Worm (Caenorhabditis elegans): Measurements from ENCODE around the gene pkd-2.

pkd-2 gene

ce11 chrIV:15235856-15236255, 1.1 kb upstream of the pkd-2 start, which contains the start of gene lgc-52:
TSS of gene lgc-52 (plus strand) at chrIV:15236123.
- peak; percentile 71 for TF ChIP-seq unc-42 (tag; optimal IDR thresholded peaks at IDR 0.05)
- no peak for TF ChIP-seq gmeb-2 (tag; optimal IDR thresholded peaks at IDR 0.05)

DNA sequence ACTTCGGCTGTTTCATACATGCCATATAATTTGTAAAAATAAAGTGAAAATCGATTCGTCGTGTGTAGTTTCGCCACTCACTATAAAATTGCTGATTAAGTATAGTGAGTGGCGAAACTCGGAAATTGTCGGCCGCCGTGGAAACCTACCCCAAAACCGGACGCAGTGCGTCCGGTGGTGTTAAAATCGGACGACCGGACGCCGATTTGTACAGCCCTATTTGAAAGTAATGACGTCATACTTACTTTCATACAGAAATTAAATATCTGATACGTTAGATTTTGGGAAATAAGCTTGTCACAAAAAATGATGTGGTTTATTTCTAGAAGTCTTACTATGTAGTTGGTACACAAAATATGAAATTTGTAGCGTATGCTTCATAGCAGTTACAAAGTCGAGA, 521 bp downstream of the pkd-2 start:
- no peak for TF ChIP-seq ttx-3 (tag; optimal IDR thresholded peaks at IDR 0.05)
- TF ChIP-seq pqm-1 (tag; optimal IDR thresholded peaks at IDR 0.05): no peak
- TF ChIP-seq fkh-6 (tag; optimal IDR thresholded peaks at IDR 0.05): no peak
- TF ChIP-seq ceh-31 (tag; optimal IDR thresholded peaks at IDR 0.05): no peak
- no peak for TF ChIP-seq unc-55 (GFP tag; optimal IDR thresholded peaks at IDR 0.05)
- no peak for TF ChIP-seq ceh-6 (GFP tag; optimal IDR thresholded peaks at IDR 0.05)
- no peak for TF ChIP-seq nhr-11 (tag; optimal IDR thresholded peaks at IDR 0.05)
- TF ChIP-seq tbx-2 (tag; optimal IDR thresholded peaks at IDR 0.05): no peak
- no peak for TF ChIP-seq hlh-15 (tag; optimal IDR thresholded peaks at IDR 0.05)
- no peak for TF ChIP-seq hlh-6 (tag; optimal IDR thresholded peaks at IDR 0.05)
- no peak for TF ChIP-seq pag-3 (tag; optimal IDR thresholded peaks at IDR 0.05; ENCODE audit: borderline replicate concordance)
- no peak for TF ChIP-seq Y22D7AL.16 (tag; optimal IDR thresholded peaks at IDR 0.05)
- no peak for TF ChIP-seq pha-2 (tag; optimal IDR thresholded peaks at IDR 0.05)
- no peak for TF ChIP-seq pat-9 (tag; optimal IDR thresholded peaks at IDR 0.05)
- TF ChIP-seq ref-2 (tag; optimal IDR thresholded peaks at IDR 0.05): no peak
- no peak for TF ChIP-seq ceh-22 (tag; optimal IDR thresholded peaks at IDR 0.05)

DNA sequence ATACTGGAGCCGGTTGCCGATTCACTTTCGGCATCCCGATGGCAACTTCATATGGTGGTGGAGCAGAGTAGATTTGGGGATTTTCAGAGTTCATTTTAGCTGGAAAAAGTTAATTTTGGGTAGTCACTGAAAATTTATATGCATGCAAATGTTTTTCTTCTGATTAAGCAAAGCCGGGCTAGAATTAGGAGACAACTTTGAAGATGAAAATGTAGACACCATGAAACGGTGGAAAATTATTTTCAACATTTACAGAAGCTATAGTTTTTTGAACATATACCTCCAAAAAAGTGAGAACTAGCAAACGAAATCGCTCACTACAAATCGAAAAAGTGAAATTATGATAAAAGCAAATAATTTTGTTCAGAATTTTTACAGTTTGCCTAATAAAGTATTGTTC, 14.5 kb downstream of the pkd-2 start, which contains the start of gene Y40H7A.11:
TSS of gene Y40H7A.11 (minus strand) at position 101 of the 400 bp plus-strand sequence.
- TF ChIP-seq Y22D7AL.16 (tag; optimal IDR thresholded peaks at IDR 0.05) (no peak), pag-3 (tag; optimal IDR thresholded peaks at IDR 0.05; ENCODE audit: borderline replicate concordance) (no peak), unc-42 (tag; optimal IDR thresholded peaks at IDR 0.05) (no peak), dve-1 (tag; optimal IDR thresholded peaks at IDR 0.05) (no peak), ref-2 (tag; optimal IDR thresholded peaks at IDR 0.05) (no peak), ttx-3 (tag; optimal IDR thresholded peaks at IDR 0.05) (no peak), syd-9 (tag; optimal IDR thresholded peaks at IDR 0.05) (no peak), hlh-8 (tag; optimal IDR thresholded peaks at IDR 0.05) (no peak), fkh-6 (tag; optimal IDR thresholded peaks at IDR 0.05) (no peak), lim-6 (tag; optimal IDR thresholded peaks at IDR 0.05) (no peak), unc-55 (GFP tag; optimal IDR thresholded peaks at IDR 0.05) (no peak)

DNA sequence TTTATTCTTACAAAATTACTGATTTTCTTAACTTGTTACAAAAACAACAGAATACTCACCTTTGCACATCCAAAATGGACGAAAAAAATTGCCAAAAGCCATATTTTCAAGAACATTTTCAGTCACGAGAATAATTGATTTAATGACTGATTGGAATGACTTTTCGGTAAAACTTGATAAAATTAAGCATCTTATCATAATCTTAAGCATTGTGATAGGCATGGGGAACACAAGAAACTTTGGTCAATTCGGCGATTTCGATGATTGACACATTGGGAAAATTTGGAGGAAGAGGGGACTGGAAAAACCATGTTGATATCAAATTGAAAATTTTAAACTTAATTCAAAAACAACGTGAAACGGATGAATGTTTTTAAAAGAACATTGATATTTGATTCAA, 19.3 kb downstream of the pkd-2 start, which contains the start of gene Y40H7A.10:
TSS of gene Y40H7A.10 (minus strand) at position 128 of the 400 bp plus-strand sequence.
- no peak for TF ChIP-seq npax-4 (tag; optimal IDR thresholded peaks at IDR 0.05)
- no peak for TF ChIP-seq unc-55 (GFP tag; optimal IDR thresholded peaks at IDR 0.05)
- TF ChIP-seq ref-2 (tag; optimal IDR thresholded peaks at IDR 0.05): no peak
- TF ChIP-seq sox-2 (GFP tag; IDR thresholded peaks at IDR 0.05): no peak
- TF ChIP-seq unc-3 (GFP tag; conservative IDR thresholded peaks at IDR 0.05): no peak
- TF ChIP-seq unc-3 (tag; optimal IDR thresholded peaks at IDR 0.05): no peak
- no peak for TF ChIP-seq nhr-11 (tag; optimal IDR thresholded peaks at IDR 0.05)
- no peak for TF ChIP-seq pqm-1 (tag; optimal IDR thresholded peaks at IDR 0.05)

DNA sequence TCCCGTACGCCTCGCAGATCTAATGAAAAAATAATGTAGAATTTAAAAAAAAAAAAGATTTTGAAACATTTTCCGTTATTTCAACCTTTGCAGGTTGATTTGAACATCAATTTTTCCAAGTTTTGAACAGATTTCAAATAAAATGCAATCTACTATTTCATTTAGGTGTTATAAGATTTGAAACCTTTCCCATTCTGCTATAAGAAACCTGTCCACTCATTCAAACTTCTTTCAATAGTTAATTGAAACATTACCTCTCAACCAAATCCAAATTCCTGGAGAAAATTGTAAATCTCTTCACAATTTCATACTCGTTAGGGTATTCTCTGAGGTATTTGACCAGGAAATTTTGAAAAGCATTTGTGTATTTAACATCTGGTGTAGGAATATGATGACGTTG, 20.1 kb downstream of the pkd-2 start:
- no peak for TF ChIP-seq ztf-16 (tag; optimal IDR thresholded peaks at IDR 0.05)

ce11 chrIV:15210482-15210881, 24.3 kb downstream of the pkd-2 start:
- no peak for TF ChIP-seq pros-1 (tag; optimal IDR thresholded peaks at IDR 0.05)
- no peak for TF ChIP-seq pha-4 (tag; optimal IDR thresholded peaks at IDR 0.05)
- no peak for TF ChIP-seq elt-2 (tag; optimal IDR thresholded peaks at IDR 0.05)
- no peak for TF ChIP-seq lim-6 (tag; optimal IDR thresholded peaks at IDR 0.05)
- TF ChIP-seq ceh-18 (tag; optimal IDR thresholded peaks at IDR 0.05): no peak
- TF ChIP-seq sox-2 (GFP tag; IDR thresholded peaks at IDR 0.05): no peak
- TF ChIP-seq ceh-6 (GFP tag; optimal IDR thresholded peaks at IDR 0.05): no peak
- TF ChIP-seq unc-55 (GFP tag; optimal IDR thresholded peaks at IDR 0.05): no peak
- no peak for TF ChIP-seq odd-2 (tag; optimal IDR thresholded peaks at IDR 0.05)
- TF ChIP-seq nhr-232 (tag; optimal IDR thresholded peaks at IDR 0.05): no peak
- no peak for TF ChIP-seq lin-11 (tag; optimal IDR thresholded peaks at IDR 0.05)
- no peak for TF ChIP-seq ztf-16 (tag; optimal IDR thresholded peaks at IDR 0.05)
- TF ChIP-seq hlh-15 (tag; optimal IDR thresholded peaks at IDR 0.05): no peak
- TF ChIP-seq ceh-30 (tag; optimal IDR thresholded peaks at IDR 0.05): no peak
- TF ChIP-seq pag-3 (tag; optimal IDR thresholded peaks at IDR 0.05; ENCODE audit: borderline replicate concordance): no peak
- TF ChIP-seq pqm-1 (tag; optimal IDR thresholded peaks at IDR 0.05): no peak

Measured in whole organism, late embryonic.